Fruit fly (Drosophila melanogaster): ENCODE data around the gene CG45079.

CG45079 gene

DNA sequence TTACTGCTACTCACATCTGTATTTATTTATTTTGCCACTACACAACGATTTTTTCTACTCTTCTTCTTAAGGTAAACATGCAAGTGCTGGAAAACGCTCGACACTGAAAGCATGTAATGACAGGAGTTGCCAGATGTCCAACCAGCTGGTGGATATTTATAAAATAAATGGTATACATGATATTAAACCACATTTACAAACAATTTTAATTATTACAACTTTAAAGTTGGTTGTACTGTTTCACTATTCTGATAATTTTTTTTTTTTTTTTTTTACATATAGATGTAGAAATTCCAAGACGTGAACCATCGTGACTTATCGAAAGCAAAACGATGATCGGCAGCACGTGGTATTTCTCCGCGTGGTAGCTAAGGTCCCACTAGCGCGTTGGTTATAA is 44.4 kb upstream of the CG45079 start, which contains the start of the genes Keap1 and kuk:
TSS of gene Keap1 (minus strand) at position 87 of the 397 bp plus-strand sequence.
TSS of gene kuk (plus strand) at position 386 of the 397 bp plus-strand sequence.
- TF ChIP-seq Hr4 (GFP tag; optimal IDR thresholded peaks at IDR 0.05) (peak; percentile 38), CG9139 (GFP tag; optimal IDR thresholded peaks at IDR 0.05) (no peak), fkh (GFP tag; optimal IDR thresholded peaks at IDR 0.05) (peak; percentile 99), CG3919 (GFP tag; optimal IDR thresholded peaks at IDR 0.05) (peak; percentile 41), CG8632 (GFP tag; optimal IDR thresholded peaks at IDR 0.05) (no peak), Sox15 (GFP tag; optimal IDR thresholded peaks at IDR 0.05) (peak; percentile 17), Lpt (GFP tag; optimal IDR thresholded peaks at IDR 0.05) (peak; percentile 23), topi (GFP tag; optimal IDR thresholded peaks at IDR 0.05) (peak; percentile 19), vri (GFP tag; optimal IDR thresholded peaks at IDR 0.05) (peak; percentile 68), CG6854 (GFP tag; optimal IDR thresholded peaks at IDR 0.05) (no peak), OdsH (GFP tag; optimal IDR thresholded peaks at IDR 0.05) (peak; percentile 65), acj6 (GFP tag; optimal IDR thresholded peaks at IDR 0.05) (peak; percentile 57), CG8319 (GFP tag; optimal IDR thresholded peaks at IDR 0.05) (peak; percentile 19), CG6808 (GFP tag; optimal IDR thresholded peaks at IDR 0.05) (peak; percentile 31), Eip78C (GFP tag) (peak; percentile 27), fd59A (GFP tag; optimal IDR thresholded peaks at IDR 0.05) (no peak), Gug (GFP tag; IDR thresholded peaks at IDR 0.05) (peak; percentile 48; the same call in 1 of the 2 replicates), CG4318 (GFP tag; optimal IDR thresholded peaks at IDR 0.05) (no peak), CG6276 (GFP tag; optimal IDR thresholded peaks at IDR 0.05) (no peak), CG10669 (GFP tag; optimal IDR thresholded peaks at IDR 0.05) (no peak), CG11294 (GFP tag; IDR thresholded peaks at IDR 0.05) (no peak), Eip75B (GFP tag; optimal IDR thresholded peaks at IDR 0.05) (peak; percentile 24), dsx (GFP tag; optimal IDR thresholded peaks at IDR 0.05; ENCODE audit: poor library complexity, severe bottlenecking) (no peak), Hr39 (GFP tag; optimal IDR thresholded peaks at IDR 0.05) (peak; percentile 61), CG15336 (GFP tag; IDR thresholded peaks at IDR 0.05) (no peak), CG16779 (tag; optimal IDR thresholded peaks at IDR 0.05) (no peak), CG8119 (GFP tag; IDR thresholded peaks at IDR 0.05) (no peak), Met (GFP tag; optimal IDR thresholded peaks at IDR 0.05) (peak; percentile 71), CG7368 (GFP tag; optimal IDR thresholded peaks at IDR 0.05) (no peak), Hr38 (GFP tag; optimal IDR thresholded peaks at IDR 0.05) (no peak), ss (GFP tag; optimal IDR thresholded peaks at IDR 0.05) (no peak), cyc (GFP tag; optimal IDR thresholded peaks at IDR 0.05) (peak; percentile 43), CG10631 (GFP tag; optimal IDR thresholded peaks at IDR 0.05) (peak; percentile 54), CG1621 (tag; optimal IDR thresholded peaks at IDR 0.05) (no peak), Ets96B (tag; optimal IDR thresholded peaks at IDR 0.05) (no peak), net (GFP tag; optimal IDR thresholded peaks at IDR 0.05) (no peak), Ets21C (GFP tag; optimal IDR thresholded peaks at IDR 0.05) (peak; percentile 44), esn (GFP tag; optimal IDR thresholded peaks at IDR 0.05) (peak; percentile 69), CG32006 (GFP tag; optimal IDR thresholded peaks at IDR 0.05) (peak; percentile 21), Smox (GFP tag; optimal IDR thresholded peaks at IDR 0.05) (peak; percentile 66), CG3032 (tag; optimal IDR thresholded peaks at IDR 0.05) (peak; percentile 35), svp (GFP tag) (no peak), CG11762 (GFP tag; optimal IDR thresholded peaks at IDR 0.05; ENCODE audit: insufficient read depth) (peak; percentile 17), achi (GFP tag; optimal IDR thresholded peaks at IDR 0.05) (peak; percentile 17), eg (GFP tag; IDR thresholded peaks at IDR 0.05) (peak; percentile 72; the same call in 1 of the 3 replicates), pdm3 (GFP tag; optimal IDR thresholded peaks at IDR 0.05) (peak; percentile 60), salr (GFP tag; optimal IDR thresholded peaks at IDR 0.05) (no peak), spab (GFP tag; optimal IDR thresholded peaks at IDR 0.05) (no peak), CG34406 (GFP tag; optimal IDR thresholded peaks at IDR 0.05) (peak; percentile 42), lz (GFP tag; optimal IDR thresholded peaks at IDR 0.05) (peak; percentile 70), Blimp-1 (GFP tag; optimal IDR thresholded peaks at IDR 0.05) (no peak), CG6163 (GFP tag; IDR thresholded peaks at IDR 0.05) (peak; percentile 38; the same call in 1 of the 3 replicates)
